Worm (Caenorhabditis elegans) whole organism, L2 larva: ENCODE data around the gene nspg-1.

ENCODE experiments used
- F13H6.1 ChIP-seq: sonication (generic microtip); optimal IDR thresholded peaks from 2 replicates; lab custom pipeline; 2016; ENCODE audit warnings: missing genetic modification characterization, missing compliant biosample characterization
- alr-1 ChIP-seq: fragments of 150-350 bp; optimal IDR thresholded peaks from 2 replicates; lab custom pipeline; 2014; ENCODE audit warnings: missing biosample characterization, missing genetic modification characterization
- ama-1 ChIP-seq: fragments of 150-350 bp; optimal IDR thresholded peaks from 2 replicates; lab custom pipeline; 2018; ENCODE audit warnings: inconsistent platforms
- ceh-16 ChIP-seq: fragments of 150-350 bp; optimal IDR thresholded peaks from 2 replicates; lab custom pipeline; 2014; ENCODE audit warnings: missing biosample characterization, missing genetic modification characterization
- crh-2 ChIP-seq: sonication (generic microtip); optimal IDR thresholded peaks from 2 replicates; lab custom pipeline; 2017; ENCODE audit warnings: missing biosample characterization, missing genetic modification characterization
- egl-27 ChIP-seq: sonication (generic microtip); optimal IDR thresholded peaks from 3 replicates; lab custom pipeline; 2017; ENCODE audit warnings: missing biosample characterization, missing genetic modification reagents, missing genetic modification characterization
- elt-3 ChIP-seq: sonication (generic microtip); optimal IDR thresholded peaks from 2 replicates; lab custom pipeline; 2017; ENCODE audit warnings: missing biosample characterization, missing genetic modification characterization
- lin-11 ChIP-seq: fragments of 150-350 bp; sonication (generic microtip); optimal IDR thresholded peaks from 2 replicates; lab custom pipeline; 2014; ENCODE audit warnings: missing biosample characterization, missing genetic modification characterization, inconsistent platforms, mixed read lengths
- lin-13 ChIP-seq: fragments of 150-350 bp; optimal IDR thresholded peaks from 2 replicates; lab custom pipeline; 2014; ENCODE audit warnings: missing biosample characterization, missing genetic modification reagents, missing genetic modification characterization
- lin-39 ChIP-seq: fragments of 150-350 bp; optimal IDR thresholded peaks from 2 replicates; lab custom pipeline; 2014; ENCODE audit warnings: missing biosample characterization, missing genetic modification reagents, missing genetic modification characterization
- nhr-11 ChIP-seq: fragments of 150-350 bp; optimal IDR thresholded peaks from 2 replicates; lab custom pipeline; 2014; ENCODE audit warnings: missing biosample characterization, missing genetic modification characterization
- nhr-21 ChIP-seq: fragments of 150-350 bp; optimal IDR thresholded peaks from 2 replicates; lab custom pipeline; 2014; ENCODE audit warnings: missing biosample characterization, missing genetic modification characterization
- peb-1 ChIP-seq: fragments of 150-350 bp; optimal IDR thresholded peaks from 2 replicates; lab custom pipeline; 2014; ENCODE audit warnings: missing biosample characterization, missing genetic modification characterization
- sem-4 ChIP-seq: fragments of 150-350 bp; optimal IDR thresholded peaks from 2 replicates; lab custom pipeline; 2014; ENCODE audit warnings: missing biosample characterization, missing genetic modification reagents, missing genetic modification characterization
- sma-9 ChIP-seq, 2 experiments: fragments of 150-350 bp in 1 of 2; sonication (generic microtip) in 1 of 2; optimal IDR thresholded peaks; 2 replicates each; lab custom pipeline; 2014 to 2016; ENCODE audit warnings: missing genetic modification characterization in 2 of 2, mild to moderate bottlenecking in 1 of 2, missing biosample characterization in 1 of 2, missing compliant biosample characterization in 1 of 2, missing genetic modification reagents in 1 of 2, moderate library complexity in 1 of 2
- zag-1 ChIP-seq: fragments of 150-350 bp; optimal IDR thresholded peaks from 2 replicates; lab custom pipeline; 2014; ENCODE audit warnings: missing biosample characterization, missing genetic modification characterization
- ztf-11 ChIP-seq: sonication (generic microtip); optimal IDR thresholded peaks from 2 replicates; lab custom pipeline; 2017; ENCODE audit warnings: missing biosample characterization, missing genetic modification characterization

The nspg-1 gene

DNA sequence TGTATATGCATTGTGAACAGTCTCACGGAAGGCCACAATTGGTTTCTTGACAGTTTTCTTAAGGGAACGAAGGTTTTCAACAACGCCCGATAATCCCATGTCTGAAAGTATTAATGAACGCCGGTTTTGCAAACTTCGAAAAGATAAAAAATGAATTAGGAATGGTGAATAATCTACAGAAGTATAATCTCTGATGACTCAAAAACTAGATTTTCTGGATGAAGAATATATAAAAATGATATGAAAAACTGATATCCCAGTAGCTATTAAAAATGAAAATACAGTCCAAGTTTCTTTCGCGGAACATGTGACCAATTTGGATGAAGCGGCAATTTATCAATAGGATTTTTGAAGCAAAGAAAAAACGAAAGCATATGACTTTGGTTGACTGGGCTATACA is 53.9 kb downstream of the nspg-1 start, which contains the start of gene ZC443.3:
ZC443.3 (minus strand) TSS at position 101 of the 400 bp plus-strand sequence.
- TF ChIP-seq sma-9 (GFP tag; optimal IDR thresholded peaks at IDR 0.05; lab: Kevin White, UChicago) (no peak), sma-9 (tag; optimal IDR thresholded peaks at IDR 0.05; lab: Kevin White, UChicago) (no peak), alr-1 (no peak), F13H6.1 (tag; lab: Kevin White, UChicago) (no peak), nhr-11 (tag; lab: Kevin White, UChicago) (no peak), ceh-16 (no peak), ama-1 (no peak), crh-2 (no peak), ztf-11 (tag; lab: Kevin White, UChicago) (no peak), elt-3 (tag; lab: Kevin White, UChicago) (no peak), sem-4 (tag; lab: Kevin White, UChicago) (no peak), peb-1 (no peak), lin-11 (tag; lab: Kevin White, UChicago) (no peak), lin-39 (tag; lab: Kevin White, UChicago) (no peak), zag-1 (no peak), nhr-21 (tag; lab: Kevin White, UChicago) (no peak), lin-13 (no peak), egl-27 (no peak)
